Worm (Caenorhabditis elegans) whole organism, midembryonic: Measurements from ENCODE around the gene jac-1.

ENCODE experiments used
- flt-1 ChIP-seq: fragments of 200-800 bp; sonication (Bioruptor generic); IDR thresholded peaks from 2 replicates; pipeline ENCODE4 v1.3.6; 2022; ENCODE audit warnings: missing genetic modification characterization, missing compliant biosample characterization
- klf-2 ChIP-seq: fragments of 200-800 bp; sonication (Bioruptor generic); conservative IDR thresholded peaks from 2 replicates; pipeline ENCODE4 v1.3.6; 2022; ENCODE audit warnings: missing genetic modification reagents, missing genetic modification characterization, missing compliant biosample characterization
- ref-1 ChIP-seq: fragments of 200-800 bp; sonication (Bioruptor generic); conservative IDR thresholded peaks from 2 replicates; pipeline ENCODE4 v1.3.6; 2022; ENCODE audit warnings: missing genetic modification reagents, missing genetic modification characterization, missing compliant biosample characterization
- tab-1 ChIP-seq: fragments of 200-800 bp; sonication (Bioruptor generic); IDR thresholded peaks from 2 replicates; pipeline ENCODE4 v1.3.6; 2022; ENCODE audit warnings: missing genetic modification characterization, missing compliant biosample characterization
- ztf-23 ChIP-seq: fragments of 200-800 bp; sonication (Bioruptor generic); IDR thresholded peaks from 2 replicates; pipeline ENCODE4 v1.3.6; 2022; ENCODE audit warnings: missing genetic modification reagents, missing genetic modification characterization, missing compliant biosample characterization
- ztf-29 ChIP-seq: fragments of 200-800 bp; sonication (Bioruptor generic); IDR thresholded peaks from 2 replicates; pipeline ENCODE4 v1.3.6; 2022; ENCODE audit warnings: missing genetic modification reagents, missing genetic modification characterization, missing compliant biosample characterization

DNA sequence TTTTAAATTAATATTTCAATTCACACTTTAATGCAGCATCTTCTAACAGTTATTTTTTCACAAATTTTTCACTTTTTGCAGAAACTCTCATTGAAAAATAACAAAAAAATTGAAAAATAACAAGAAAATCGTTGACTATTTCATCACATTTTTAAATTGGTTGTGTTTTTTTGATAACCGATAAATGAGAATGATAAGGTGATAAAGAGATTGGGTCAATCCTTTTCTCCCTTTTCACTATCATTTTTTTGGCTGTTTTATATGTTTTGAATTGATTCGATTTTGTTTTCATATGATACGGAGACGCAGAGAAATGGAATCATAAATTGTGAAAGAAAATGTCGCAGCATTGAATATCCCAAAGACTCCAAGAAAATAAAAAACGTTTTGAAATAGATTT, 10.9 kb downstream of the jac-1 start:
- no peak for TF ChIP-seq flt-1
- TF ChIP-seq ztf-29 (GFP tag; lab: Robert Waterston, UW) = no peak
- no peak for TF ChIP-seq ztf-23 (GFP tag; lab: Robert Waterston, UW)
- TF ChIP-seq tab-1 = no peak
- TF ChIP-seq ref-1 = no peak
- no peak for TF ChIP-seq klf-2 (GFP tag; lab: Robert Waterston, UW)
